Fruit fly (Drosophila melanogaster): ENCODE data around the gene CG32987.

CG32987 gene

DNA sequence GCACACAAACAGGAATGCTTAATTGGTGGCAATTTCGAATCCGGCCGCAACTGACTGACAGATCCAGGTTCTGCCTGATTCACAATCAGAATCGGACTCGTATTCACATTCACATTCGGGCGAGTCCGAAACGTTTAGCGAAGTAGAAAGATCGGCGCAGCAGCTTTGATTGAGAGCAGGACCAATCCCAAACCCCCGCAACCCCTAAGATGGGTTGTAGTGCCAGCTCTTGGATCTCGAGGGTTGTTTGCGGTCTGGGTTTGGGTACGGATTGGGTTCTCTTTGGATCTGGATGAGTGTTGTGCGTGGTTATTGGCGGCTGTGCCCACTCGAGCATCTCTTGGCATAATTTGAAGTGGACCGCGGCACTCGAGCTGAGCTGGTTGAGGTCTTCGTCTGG, 18.9 kb upstream of the CG32987 start:
- TF ChIP-seq CG17806 (tag; optimal IDR thresholded peaks at IDR 0.05) (no peak), CG4496 (GFP tag; IDR thresholded peaks at IDR 0.05) (no peak), CG34367 (tag; optimal IDR thresholded peaks at IDR 0.05) (no peak), rn (GFP tag; IDR thresholded peaks at IDR 0.05) (no peak), CG8301 (tag; optimal IDR thresholded peaks at IDR 0.05) (no peak), fd96Ca (GFP tag; IDR thresholded peaks at IDR 0.05) (no peak), EcR (GFP tag; optimal IDR thresholded peaks at IDR 0.05) (no peak), gl (tag; optimal IDR thresholded peaks at IDR 0.05) (no peak), CG14655 (GFP tag; optimal IDR thresholded peaks at IDR 0.05) (no peak), CG13204 (GFP tag; optimal IDR thresholded peaks at IDR 0.05) (no peak), CG8159 (tag; optimal IDR thresholded peaks at IDR 0.05) (no peak), Pif1B (GFP tag; optimal IDR thresholded peaks at IDR 0.05) (no peak), Snoo (tag; optimal IDR thresholded peaks at IDR 0.05) (no peak), CG12605 (GFP tag; IDR thresholded peaks at IDR 0.05) (no peak), CG10348 (GFP tag; IDR thresholded peaks at IDR 0.05) (no peak), Ets98B (GFP tag; IDR thresholded peaks at IDR 0.05) (no peak), CG32121 (GFP tag; IDR thresholded peaks at IDR 0.05) (no peak), Pif1A (GFP tag; optimal IDR thresholded peaks at IDR 0.05) (no peak), D1 (tag; optimal IDR thresholded peaks at IDR 0.05) (no peak)

DNA sequence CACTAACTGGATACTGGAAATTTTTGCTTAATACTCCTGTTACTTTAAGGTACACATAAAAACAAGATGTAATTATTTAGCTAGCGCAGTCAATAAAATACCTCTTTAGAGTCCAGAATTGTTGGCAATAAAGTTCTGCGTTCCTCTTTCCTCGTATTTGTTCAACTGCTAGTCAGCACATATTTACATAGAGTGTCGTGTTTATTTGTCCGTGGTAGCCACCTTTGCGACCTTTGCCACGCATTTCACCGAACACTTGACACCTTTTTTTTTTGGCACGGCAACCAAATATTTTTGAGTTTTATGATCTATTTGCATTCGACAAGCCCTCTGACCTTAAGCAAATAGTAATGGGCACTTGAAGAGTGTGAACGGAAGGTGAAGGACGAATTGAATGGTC, 17.7 kb upstream of the CG32987 start:
- TF ChIP-seq Snoo (tag; optimal IDR thresholded peaks at IDR 0.05) (no peak), CG14655 (GFP tag; optimal IDR thresholded peaks at IDR 0.05) (no peak), CG9948 (tag; optimal IDR thresholded peaks at IDR 0.05) (no peak), CG34367 (tag; optimal IDR thresholded peaks at IDR 0.05) (no peak), Ets98B (GFP tag; IDR thresholded peaks at IDR 0.05) (no peak), CG8301 (tag; optimal IDR thresholded peaks at IDR 0.05) (no peak), EcR (GFP tag; optimal IDR thresholded peaks at IDR 0.05) (no peak), CG4496 (GFP tag; IDR thresholded peaks at IDR 0.05) (no peak), D1 (tag; optimal IDR thresholded peaks at IDR 0.05) (no peak), CG12605 (GFP tag; IDR thresholded peaks at IDR 0.05) (no peak), Pif1B (GFP tag; optimal IDR thresholded peaks at IDR 0.05) (no peak), gl (tag; optimal IDR thresholded peaks at IDR 0.05) (no peak), CG8159 (tag; optimal IDR thresholded peaks at IDR 0.05) (no peak)

DNA sequence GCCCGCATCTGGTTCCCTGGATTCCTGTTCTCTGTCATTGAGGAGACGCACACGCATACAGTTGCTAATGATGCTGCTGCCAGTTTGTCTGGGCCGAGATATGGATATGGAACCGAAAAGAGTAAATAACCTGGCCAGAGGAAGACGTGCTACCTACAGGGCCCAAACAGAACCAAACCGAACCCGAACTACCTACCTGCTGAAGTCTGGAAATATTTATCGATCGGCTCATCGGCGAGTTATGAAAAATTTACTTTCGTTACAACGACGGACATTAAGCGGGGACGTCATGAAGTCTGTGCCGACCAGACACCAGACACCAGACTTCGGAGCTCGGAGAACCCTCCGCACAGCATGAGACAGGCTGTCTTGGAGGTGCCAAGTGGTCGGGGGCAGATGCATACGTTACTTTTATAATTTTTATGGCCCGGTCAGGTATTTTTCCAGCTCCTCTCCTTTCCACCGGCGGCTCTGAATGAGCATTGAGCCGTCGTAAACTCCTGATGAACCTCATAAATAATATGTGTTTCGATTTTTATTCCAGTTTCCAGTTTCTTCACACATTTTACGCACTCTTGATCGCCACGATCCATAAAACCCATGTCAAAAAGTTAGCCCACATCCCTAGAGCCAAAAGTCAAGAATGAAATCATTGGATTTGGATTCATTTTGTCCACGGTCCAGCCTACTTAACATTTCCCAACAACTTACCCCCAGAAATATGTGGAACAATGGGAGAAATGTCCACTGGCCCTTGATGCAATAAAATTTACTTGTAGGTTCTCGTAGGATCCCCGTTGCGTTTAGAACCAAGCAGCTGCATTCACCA, 16.7 kb upstream of the CG32987 start:
- no peak for TF ChIP-seq Pif1A (GFP tag; optimal IDR thresholded peaks at IDR 0.05)
- TF ChIP-seq Ets98B (GFP tag; IDR thresholded peaks at IDR 0.05), result no peak
- no peak for TF ChIP-seq CG34367 (tag; optimal IDR thresholded peaks at IDR 0.05)
- TF ChIP-seq Snoo (tag; optimal IDR thresholded peaks at IDR 0.05), result peak; percentile 90
- peak; percentile 81 for TF ChIP-seq EcR (GFP tag; optimal IDR thresholded peaks at IDR 0.05)

DNA sequence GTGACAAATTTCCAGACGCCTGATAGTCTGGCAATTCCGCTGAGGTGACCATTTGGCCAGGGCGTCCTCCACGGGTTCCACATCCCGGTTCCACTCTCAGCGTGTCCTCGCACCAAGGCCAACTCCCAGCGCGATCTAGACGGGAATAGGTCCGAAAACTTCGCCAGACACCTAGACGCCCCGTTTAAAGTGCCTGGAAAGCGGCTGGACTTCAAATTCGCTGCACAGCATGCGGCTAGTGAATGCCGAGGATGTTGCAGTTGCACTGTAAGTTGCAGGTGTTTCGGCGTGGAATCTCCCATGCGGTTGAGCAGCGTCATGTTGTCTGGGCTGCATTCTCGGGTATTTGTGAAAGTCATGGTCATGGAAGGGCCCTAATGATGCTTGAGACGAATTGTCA, 14.4 kb upstream of the CG32987 start:
- TF ChIP-seq fd96Ca (GFP tag; IDR thresholded peaks at IDR 0.05) (no peak), D1 (tag; optimal IDR thresholded peaks at IDR 0.05) (no peak), CG17806 (tag; optimal IDR thresholded peaks at IDR 0.05) (no peak), gl (tag; optimal IDR thresholded peaks at IDR 0.05) (no peak), Pif1A (GFP tag; optimal IDR thresholded peaks at IDR 0.05) (no peak), CG32121 (GFP tag; IDR thresholded peaks at IDR 0.05) (no peak), Pif1B (GFP tag; optimal IDR thresholded peaks at IDR 0.05) (no peak), CG10348 (GFP tag; IDR thresholded peaks at IDR 0.05) (no peak), Snoo (tag; optimal IDR thresholded peaks at IDR 0.05) (no peak), CG13204 (GFP tag; optimal IDR thresholded peaks at IDR 0.05) (no peak), CG12605 (GFP tag; IDR thresholded peaks at IDR 0.05) (no peak), Ets98B (GFP tag; IDR thresholded peaks at IDR 0.05) (no peak), rn (GFP tag; IDR thresholded peaks at IDR 0.05) (no peak), CG4496 (GFP tag; IDR thresholded peaks at IDR 0.05) (no peak), CG14655 (GFP tag; optimal IDR thresholded peaks at IDR 0.05) (no peak), CG9948 (tag; optimal IDR thresholded peaks at IDR 0.05) (no peak)

dm6 chr2L:8851061-8851460, 12.6 kb upstream of the CG32987 start:
- TF ChIP-seq CG8301 (tag; optimal IDR thresholded peaks at IDR 0.05) (no peak), CG13204 (GFP tag; optimal IDR thresholded peaks at IDR 0.05) (no peak), CG17806 (tag; optimal IDR thresholded peaks at IDR 0.05) (no peak), Snoo (tag; optimal IDR thresholded peaks at IDR 0.05) (no peak), D1 (tag; optimal IDR thresholded peaks at IDR 0.05) (no peak), gl (tag; optimal IDR thresholded peaks at IDR 0.05) (no peak), fd96Ca (GFP tag; IDR thresholded peaks at IDR 0.05) (no peak), CG8159 (tag; optimal IDR thresholded peaks at IDR 0.05) (no peak)

DNA sequence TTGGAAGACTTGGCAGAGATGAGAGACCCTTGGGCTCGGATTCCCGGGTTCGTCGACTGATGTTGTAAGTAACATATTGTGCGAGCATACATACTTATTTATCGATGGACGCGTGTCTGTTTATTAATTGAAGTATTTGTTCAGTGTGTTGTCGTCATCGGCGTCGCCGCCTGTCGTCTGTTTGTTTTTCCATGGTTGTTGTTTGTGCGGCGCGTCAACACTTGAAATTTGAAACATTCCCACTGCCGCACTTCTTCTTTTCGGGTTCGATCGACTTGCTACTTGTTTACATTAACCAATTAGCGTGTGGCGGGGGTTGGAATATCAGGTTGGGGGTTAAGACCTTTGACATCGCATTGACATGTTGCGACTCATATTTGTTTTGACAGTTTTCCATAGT, 11.4 kb upstream of the CG32987 start:
- TF ChIP-seq Ets98B (GFP tag; IDR thresholded peaks at IDR 0.05) (no peak), Pif1B (GFP tag; optimal IDR thresholded peaks at IDR 0.05) (no peak), EcR (GFP tag; optimal IDR thresholded peaks at IDR 0.05) (no peak), CG9948 (tag; optimal IDR thresholded peaks at IDR 0.05) (no peak), CG14655 (GFP tag; optimal IDR thresholded peaks at IDR 0.05) (no peak), Pif1A (GFP tag; optimal IDR thresholded peaks at IDR 0.05) (no peak), fd96Ca (GFP tag; IDR thresholded peaks at IDR 0.05) (no peak)

dm6 chr2L:8855482-8855881, 8.1 kb upstream of the CG32987 start:
- TF ChIP-seq CG4496 (GFP tag; IDR thresholded peaks at IDR 0.05) (no peak), Snoo (tag; optimal IDR thresholded peaks at IDR 0.05) (peak; percentile 44), Ets98B (GFP tag; IDR thresholded peaks at IDR 0.05) (no peak), CG9948 (tag; optimal IDR thresholded peaks at IDR 0.05) (peak; percentile 45), CG13204 (GFP tag; optimal IDR thresholded peaks at IDR 0.05) (no peak), CG8159 (tag; optimal IDR thresholded peaks at IDR 0.05) (peak; percentile 79), CG8301 (tag; optimal IDR thresholded peaks at IDR 0.05) (peak; percentile 19), Pif1B (GFP tag; optimal IDR thresholded peaks at IDR 0.05) (peak; percentile 33), CG32121 (GFP tag; IDR thresholded peaks at IDR 0.05) (no peak), CG17806 (tag; optimal IDR thresholded peaks at IDR 0.05) (peak; percentile 69), CG10348 (GFP tag; IDR thresholded peaks at IDR 0.05) (no peak), CG15710 (tag; optimal IDR thresholded peaks at IDR 0.05) (peak; percentile 42), CG12605 (GFP tag; IDR thresholded peaks at IDR 0.05) (no peak), rn (GFP tag; IDR thresholded peaks at IDR 0.05) (no peak), D1 (tag; optimal IDR thresholded peaks at IDR 0.05) (no peak), EcR (GFP tag; optimal IDR thresholded peaks at IDR 0.05) (no peak), CG14655 (GFP tag; optimal IDR thresholded peaks at IDR 0.05) (peak; percentile 54), gl (tag; optimal IDR thresholded peaks at IDR 0.05) (peak; percentile 12), CG34367 (tag; optimal IDR thresholded peaks at IDR 0.05) (no peak), Pif1A (GFP tag; optimal IDR thresholded peaks at IDR 0.05) (peak; percentile 58), fd96Ca (GFP tag; IDR thresholded peaks at IDR 0.05) (no peak)
